Worm (Caenorhabditis elegans): ENCODE results near the gene Y39A1A.2.
A peak's percentile ranks its signal among the peaks of the same experiment; 100 is the strongest.

Y39A1A.2 gene

ce11 chrIII:10603248-10603647 lies at the start of gene Y39A1A.2:
TSS of gene Y39A1A.2 (minus strand) at chrIII:10603566.
- no peak for TF ChIP-seq ceh-18 (tag; optimal IDR thresholded peaks at IDR 0.05)

DNA sequence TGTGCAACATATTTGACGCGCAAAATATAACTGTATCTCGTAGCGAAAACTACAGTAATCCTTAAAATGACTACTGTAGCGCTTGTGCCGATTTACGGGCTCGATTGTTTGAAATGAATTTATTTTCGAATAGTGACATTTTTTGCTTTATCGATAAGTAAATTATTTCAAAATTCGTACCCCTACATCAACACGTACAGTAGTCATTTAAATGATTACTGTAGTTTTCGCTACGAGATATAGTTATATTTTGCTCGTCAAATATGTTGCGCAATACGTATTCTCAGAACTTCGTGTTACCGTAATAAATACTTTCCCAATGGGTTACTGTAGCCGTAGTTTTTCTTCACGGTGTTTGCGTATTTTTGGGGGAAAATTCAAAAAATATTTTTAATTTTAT lies 49.5 kb upstream of the Y39A1A.2 start:
- TF ChIP-seq pros-1 (tag; optimal IDR thresholded peaks at IDR 0.05) (no peak), ceh-24 (tag; optimal IDR thresholded peaks at IDR 0.05) (no peak), sox-4 (tag; optimal IDR thresholded peaks at IDR 0.05) (no peak), unc-86 (tag; optimal IDR thresholded peaks at IDR 0.05) (no peak), lin-11 (tag; optimal IDR thresholded peaks at IDR 0.05) (no peak), lim-6 (tag; optimal IDR thresholded peaks at IDR 0.05) (no peak), ceh-48 (tag; optimal IDR thresholded peaks at IDR 0.05) (no peak), pag-3 (tag; optimal IDR thresholded peaks at IDR 0.05; ENCODE audit: borderline replicate concordance) (no peak), nhr-11 (tag; optimal IDR thresholded peaks at IDR 0.05) (no peak), ama-1 (optimal IDR thresholded peaks at IDR 0.05) (no peak), ahr-1 (tag; optimal IDR thresholded peaks at IDR 0.05) (no peak), gmeb-2 (tag; optimal IDR thresholded peaks at IDR 0.05) (no peak), ref-2 (tag; optimal IDR thresholded peaks at IDR 0.05) (no peak), ceh-45 (GFP tag; IDR thresholded peaks at IDR 0.05) (no peak), tbx-2 (tag; optimal IDR thresholded peaks at IDR 0.05) (no peak), Y22D7AL.16 (tag; optimal IDR thresholded peaks at IDR 0.05) (no peak), unc-3 (GFP tag; conservative IDR thresholded peaks at IDR 0.05) (no peak), unc-3 (tag; optimal IDR thresholded peaks at IDR 0.05) (no peak), fkh-10 (GFP tag; optimal IDR thresholded peaks at IDR 0.05) (no peak), pqm-1 (tag; optimal IDR thresholded peaks at IDR 0.05) (no peak)

ce11 chrIII:10651634-10652033 lies 48.3 kb upstream of the Y39A1A.2 start:
- TF ChIP-seq sox-2 (GFP tag; IDR thresholded peaks at IDR 0.05) (peak; percentile 49), ref-2 (tag; optimal IDR thresholded peaks at IDR 0.05) (peak; percentile 50), ceh-31 (tag; optimal IDR thresholded peaks at IDR 0.05) (peak; percentile 67), fkh-6 (tag; optimal IDR thresholded peaks at IDR 0.05) (no peak), tbx-2 (tag; optimal IDR thresholded peaks at IDR 0.05) (peak; percentile 75), nhr-11 (tag; optimal IDR thresholded peaks at IDR 0.05) (no peak), ceh-34 (tag; optimal IDR thresholded peaks at IDR 0.05) (peak; percentile 57), unc-42 (tag; optimal IDR thresholded peaks at IDR 0.05) (peak; percentile 14), hlh-30 (tag; optimal IDR thresholded peaks at IDR 0.05; ENCODE audit: insufficient read depth) (peak; percentile 80), ceh-18 (tag; optimal IDR thresholded peaks at IDR 0.05) (no peak), ceh-48 (tag; optimal IDR thresholded peaks at IDR 0.05) (peak; percentile 77), ets-4 (tag; optimal IDR thresholded peaks at IDR 0.05) (peak; percentile 47), nfya-1 (tag; optimal IDR thresholded peaks at IDR 0.05) (peak; percentile 84), ceh-24 (tag; optimal IDR thresholded peaks at IDR 0.05) (no peak), ama-1 (optimal IDR thresholded peaks at IDR 0.05) (no peak), dve-1 (tag; optimal IDR thresholded peaks at IDR 0.05) (peak; percentile 12), C08G9.2 (tag; optimal IDR thresholded peaks at IDR 0.05) (peak; percentile 4), ceh-19 (GFP tag; optimal IDR thresholded peaks at IDR 0.05) (peak; percentile 16), ztf-16 (tag; optimal IDR thresholded peaks at IDR 0.05) (peak; percentile 4), unc-55 (GFP tag; optimal IDR thresholded peaks at IDR 0.05) (peak; percentile 90), fax-1 (tag; optimal IDR thresholded peaks at IDR 0.05) (no peak)

ce11 chrIII:10649219-10649618 lies 45.9 kb upstream of the Y39A1A.2 start, which contains the start of gene emg-1:
TSS of gene emg-1 (plus strand) at chrIII:10649519.
- TF ChIP-seq ref-2 (tag; optimal IDR thresholded peaks at IDR 0.05), result no peak
- no peak for TF ChIP-seq tbx-7 (tag; optimal IDR thresholded peaks at IDR 0.05)
- TF ChIP-seq ttx-3 (tag; optimal IDR thresholded peaks at IDR 0.05), result no peak
- TF ChIP-seq unc-42 (tag; optimal IDR thresholded peaks at IDR 0.05), result no peak
- no peak for TF ChIP-seq dmd-4 (tag; optimal IDR thresholded peaks at IDR 0.05; ENCODE audit: borderline replicate concordance)
- TF ChIP-seq F13H6.1 (tag; optimal IDR thresholded peaks at IDR 0.05), result no peak
- no peak for TF ChIP-seq npax-4 (tag; optimal IDR thresholded peaks at IDR 0.05)
- no peak for TF ChIP-seq syd-9 (tag; optimal IDR thresholded peaks at IDR 0.05)
- no peak for TF ChIP-seq hlh-30 (tag; optimal IDR thresholded peaks at IDR 0.05; ENCODE audit: insufficient read depth)
- TF ChIP-seq hlh-8 (tag; optimal IDR thresholded peaks at IDR 0.05), result no peak
- no peak for TF ChIP-seq lin-11 (tag; optimal IDR thresholded peaks at IDR 0.05)
- TF ChIP-seq ceh-30 (tag; optimal IDR thresholded peaks at IDR 0.05), result no peak
- TF ChIP-seq T23F11.4 (GFP tag; optimal IDR thresholded peaks at IDR 0.05), result no peak
- no peak for TF ChIP-seq ceh-48 (tag; optimal IDR thresholded peaks at IDR 0.05)
- TF ChIP-seq unc-3 (GFP tag; conservative IDR thresholded peaks at IDR 0.05), result no peak
- no peak for TF ChIP-seq unc-3 (tag; optimal IDR thresholded peaks at IDR 0.05)
- no peak for TF ChIP-seq gmeb-2 (tag; optimal IDR thresholded peaks at IDR 0.05)
- no peak for TF ChIP-seq ztf-16 (tag; optimal IDR thresholded peaks at IDR 0.05)

All from whole organism, late embryonic.